Worm (Caenorhabditis elegans) whole organism, mixed stage, embryonic: Measurements from ENCODE around the gene cra-1.

Experiments used
- M03D4.4 ChIP-seq: sonication (generic microtip); optimal IDR thresholded peaks from 2 replicates; lab custom pipeline; 2017; ENCODE audit warnings: mild to moderate bottlenecking, missing genetic modification characterization, missing compliant biosample characterization
- bed-3 ChIP-seq: fragments of 200-800 bp; sonication (Bioruptor generic); optimal IDR thresholded peaks from 3 replicates; lab custom pipeline; 2018; ENCODE audit warnings: mild to moderate bottlenecking, missing genetic modification characterization, moderate library complexity, missing compliant biosample characterization
- blmp-1 ChIP-seq: fragments of 150-350 bp; optimal IDR thresholded peaks from 2 replicates; lab custom pipeline; 2014; ENCODE audit warnings: missing biosample characterization, missing genetic modification characterization
- ceh-39 ChIP-seq: fragments of 150-350 bp; optimal IDR thresholded peaks from 2 replicates; lab custom pipeline; 2014; ENCODE audit warnings: missing biosample characterization, missing genetic modification characterization
- ceh-43 ChIP-seq: fragments of 200-800 bp; sonication (Bioruptor generic); optimal IDR thresholded peaks from 2 replicates; lab custom pipeline; 2018; ENCODE audit warnings: mild to moderate bottlenecking, missing genetic modification characterization, moderate library complexity, missing compliant biosample characterization
- ceh-83 ChIP-seq: fragments of 200-800 bp; sonication (Bioruptor generic); optimal IDR thresholded peaks from 2 replicates; lab custom pipeline; 2018; ENCODE audit warnings: mild to moderate bottlenecking, missing genetic modification characterization, missing compliant biosample characterization
- ces-1 ChIP-seq: fragments of 150-350 bp; optimal IDR thresholded peaks from 2 replicates; lab custom pipeline; 2014; ENCODE audit warnings: missing biosample characterization, missing genetic modification reagents, missing genetic modification characterization
- drap-1 ChIP-seq: fragments of 200-800 bp; sonication (Bioruptor generic); optimal IDR thresholded peaks from 3 replicates; lab custom pipeline; 2018; ENCODE audit warnings: mild to moderate bottlenecking, missing genetic modification characterization, missing compliant biosample characterization
- elt-1 ChIP-seq: sonication (generic microtip); optimal IDR thresholded peaks from 2 replicates; lab custom pipeline; 2017; ENCODE audit warnings: missing genetic modification characterization, mild to moderate bottlenecking, missing compliant biosample characterization, antibody characterized with exemption, moderate library complexity, borderline replicate concordance; ENCODE audit not compliant: insufficient read depth
- elt-3 ChIP-seq: fragments of 150-350 bp; optimal IDR thresholded peaks from 2 replicates; lab custom pipeline; 2014; ENCODE audit warnings: missing biosample characterization, missing genetic modification characterization
- flh-1 ChIP-seq: fragments of 200-800 bp; sonication (Bioruptor generic); optimal IDR thresholded peaks from 2 replicates; lab custom pipeline; 2018; ENCODE audit warnings: mild to moderate bottlenecking, missing genetic modification characterization, moderate library complexity, missing compliant biosample characterization
- ham-2 ChIP-seq: fragments of 200-800 bp; sonication (Bioruptor generic); optimal IDR thresholded peaks from 2 replicates; lab custom pipeline; 2018; ENCODE audit warnings: mild to moderate bottlenecking, missing genetic modification characterization, missing compliant biosample characterization
- hlh-1 ChIP-seq: fragments of 150-350 bp; optimal IDR thresholded peaks from 2 replicates; lab custom pipeline; 2014; ENCODE audit warnings: missing biosample characterization, missing genetic modification reagents, missing genetic modification characterization
- lin-13 ChIP-seq: fragments of 150-350 bp; optimal IDR thresholded peaks from 2 replicates; lab custom pipeline; 2014; ENCODE audit warnings: missing biosample characterization, missing genetic modification characterization
- lin-32 ChIP-seq: fragments of 200-800 bp; sonication (Bioruptor generic); optimal IDR thresholded peaks from 2 replicates; lab custom pipeline; 2018; ENCODE audit warnings: mild to moderate bottlenecking, missing genetic modification characterization, missing compliant biosample characterization
- lsy-2 ChIP-seq: fragments of 150-350 bp; optimal IDR thresholded peaks from 2 replicates; lab custom pipeline; 2014; ENCODE audit warnings: missing biosample characterization, missing genetic modification characterization
- mab-5 ChIP-seq: fragments of 150-350 bp; optimal IDR thresholded peaks from 2 replicates; lab custom pipeline; 2014; ENCODE audit warnings: missing biosample characterization, missing genetic modification characterization
- mep-1 ChIP-seq: fragments of 150-350 bp; optimal IDR thresholded peaks from 2 replicates; lab custom pipeline; 2017; ENCODE audit warnings: missing biosample characterization, missing genetic modification reagents, missing genetic modification characterization, inconsistent platforms
- nhr-12 ChIP-seq: fragments of 150-350 bp; optimal IDR thresholded peaks from 2 replicates; lab custom pipeline; 2014; ENCODE audit warnings: missing biosample characterization, missing genetic modification characterization
- nhr-2 ChIP-seq: fragments of 150-350 bp; optimal IDR thresholded peaks from 2 replicates; lab custom pipeline; 2014; ENCODE audit warnings: missing biosample characterization, missing genetic modification characterization
- nhr-237 ChIP-seq: fragments of 150-350 bp; optimal IDR thresholded peaks from 2 replicates; lab custom pipeline; 2014; ENCODE audit warnings: missing biosample characterization, missing genetic modification characterization
- nhr-28 ChIP-seq: fragments of 150-350 bp; optimal IDR thresholded peaks from 2 replicates; lab custom pipeline; 2014; ENCODE audit warnings: missing biosample characterization, missing genetic modification characterization
- nhr-76 ChIP-seq: sonication (generic microtip); optimal IDR thresholded peaks from 2 replicates; lab custom pipeline; 2017; ENCODE audit warnings: missing biosample characterization, missing genetic modification characterization
- pha-4 ChIP-seq: fragments of 150-350 bp; optimal IDR thresholded peaks from 2 replicates; lab custom pipeline; 2018; ENCODE audit warnings: missing biosample characterization, missing genetic modification reagents, missing genetic modification characterization
- sem-2 ChIP-seq: fragments of 200-800 bp; sonication (Bioruptor generic); optimal IDR thresholded peaks from 2 replicates; lab custom pipeline; 2018; ENCODE audit warnings: mild to moderate bottlenecking, missing genetic modification characterization, missing compliant biosample characterization
- sptf-1 ChIP-seq: sonication (generic microtip); optimal IDR thresholded peaks from 2 replicates; lab custom pipeline; 2017; ENCODE audit warnings: mild to moderate bottlenecking, missing genetic modification characterization, moderate library complexity, missing compliant biosample characterization
- tbx-8 ChIP-seq: fragments of 200-800 bp; sonication (Bioruptor generic); optimal IDR thresholded peaks from 2 replicates; lab custom pipeline; 2018; ENCODE audit warnings: mild to moderate bottlenecking, missing genetic modification characterization, moderate library complexity, missing compliant biosample characterization
- unc-120 ChIP-seq: sonication (generic microtip); optimal IDR thresholded peaks from 2 replicates; lab custom pipeline; 2017; ENCODE audit warnings: missing genetic modification characterization, missing compliant biosample characterization; ENCODE audit not compliant: poor library complexity, severe bottlenecking
- unc-39 ChIP-seq: fragments of 150-350 bp; optimal IDR thresholded peaks from 2 replicates; lab custom pipeline; 2014; ENCODE audit warnings: missing biosample characterization, missing genetic modification characterization
- unc-62 ChIP-seq: fragments of 150-350 bp; optimal IDR thresholded peaks from 2 replicates; lab custom pipeline; 2014; ENCODE audit warnings: missing biosample characterization, missing genetic modification reagents, missing genetic modification characterization
- zip-8 ChIP-seq: fragments of 150-350 bp; optimal IDR thresholded peaks from 2 replicates; lab custom pipeline; 2014; ENCODE audit warnings: missing biosample characterization, missing genetic modification characterization
- ztf-11 ChIP-seq: fragments of 150-350 bp; optimal IDR thresholded peaks from 2 replicates; lab custom pipeline; 2014; ENCODE audit warnings: missing biosample characterization, missing genetic modification characterization

The cra-1 gene

ce11 chrIII:6884203-6884602, 14.9 kb upstream of the cra-1 start, which contains the start of gene med-2:
Gene med-2 (plus strand): TSS chrIII:6884503.
- TF ChIP-seq ceh-83 (GFP tag; lab: Kevin White, UChicago) (no peak), nhr-2 (tag; lab: Kevin White, UChicago) (no peak), ceh-43 (no peak), sem-2 (GFP tag; lab: Kevin White, UChicago) (no peak), bed-3 (no peak), ces-1 (GFP tag; lab: Kevin White, UChicago) (no peak), flh-1 (GFP tag; lab: Kevin White, UChicago) (no peak), elt-3 (tag; lab: Kevin White, UChicago) (no peak), ceh-39 (tag; lab: Kevin White, UChicago) (no peak), lin-32 (GFP tag; lab: Kevin White, UChicago) (no peak), pha-4 (tag; lab: Kevin White, UChicago) (no peak), ham-2 (GFP tag; lab: Kevin White, UChicago) (no peak), mep-1 (no peak), tbx-8 (GFP tag; lab: Kevin White, UChicago) (no peak), lsy-2 (no peak), unc-39 (tag; lab: Kevin White, UChicago) (no peak), blmp-1 (tag; lab: Kevin White, UChicago) (no peak), sptf-1 (no peak), hlh-1 (tag; lab: Kevin White, UChicago) (no peak)

- TF ChIP-seq zip-8 (tag; lab: Kevin White, UChicago) (no peak), tbx-8 (GFP tag; lab: Kevin White, UChicago) (no peak), M03D4.4 (no peak), nhr-28 (tag; lab: Kevin White, UChicago) (no peak), lin-32 (GFP tag; lab: Kevin White, UChicago) (no peak), lsy-2 (no peak), sptf-1 (no peak), mep-1 (no peak), unc-62 (GFP tag; lab: Kevin White, UChicago) (no peak), lin-13 (tag; lab: Kevin White, UChicago) (no peak), mab-5 (tag; lab: Kevin White, UChicago) (no peak), nhr-237 (tag; lab: Kevin White, UChicago) (no peak), unc-39 (tag; lab: Kevin White, UChicago) (no peak), unc-120 (tag; lab: Kevin White, UChicago) (no peak), nhr-12 (tag; lab: Kevin White, UChicago) (no peak), nhr-2 (tag; lab: Kevin White, UChicago) (no peak), hlh-1 (tag; lab: Kevin White, UChicago) (no peak), ztf-11 (tag; lab: Kevin White, UChicago) (no peak), ces-1 (GFP tag; lab: Kevin White, UChicago) (no peak), pha-4 (tag; lab: Kevin White, UChicago) (no peak)
These were observed 12.5 kb upstream of the cra-1 start for ce11 chrIII:6881745-6882144.

- TF ChIP-seq nhr-28 (tag; lab: Kevin White, UChicago) (no peak), ham-2 (GFP tag; lab: Kevin White, UChicago) (no peak), lin-32 (GFP tag; lab: Kevin White, UChicago) (no peak), ceh-83 (GFP tag; lab: Kevin White, UChicago) (no peak), sptf-1 (no peak), lsy-2 (no peak), ztf-11 (tag; lab: Kevin White, UChicago) (no peak), tbx-8 (GFP tag; lab: Kevin White, UChicago) (no peak), sem-2 (GFP tag; lab: Kevin White, UChicago) (no peak), zip-8 (tag; lab: Kevin White, UChicago) (no peak), ceh-43 (no peak), M03D4.4 (no peak), elt-1 (no peak), ceh-39 (tag; lab: Kevin White, UChicago) (no peak), drap-1 (GFP tag; lab: Kevin White, UChicago) (no peak), unc-120 (tag; lab: Kevin White, UChicago) (no peak)
These were observed 11.5 kb upstream of the cra-1 start, which contains the start of gene K04C2.7 for ce11 chrIII:6880797-6881196. Gene K04C2.7 (plus strand): TSS chrIII:6881097.

- no peak for TF ChIP-seq ces-1 (GFP tag; lab: Kevin White, UChicago)
- no peak for TF ChIP-seq lin-13 (tag; lab: Kevin White, UChicago)
- no peak for TF ChIP-seq sem-2 (GFP tag; lab: Kevin White, UChicago)
- TF ChIP-seq pha-4 (tag; lab: Kevin White, UChicago) = no peak
- TF ChIP-seq nhr-12 (tag; lab: Kevin White, UChicago) = no peak
- TF ChIP-seq elt-3 (tag; lab: Kevin White, UChicago) = no peak
- TF ChIP-seq nhr-237 (tag; lab: Kevin White, UChicago) = no peak
- no peak for TF ChIP-seq tbx-8 (GFP tag; lab: Kevin White, UChicago)
- no peak for TF ChIP-seq nhr-76 (tag; lab: Kevin White, UChicago)
- TF ChIP-seq, all 35 proteins: peak for 0
These were observed 4.5 kb upstream of the cra-1 start for ce11 chrIII:6873724-6874123.
